Worm (Caenorhabditis elegans) whole organism, young adult: ENCODE results near the gene pho-9.

Experiments
- D2030.7 ChIP-seq: fragments of 200-800 bp; sonication (Bioruptor generic); IDR thresholded peaks from 2 replicates; pipeline ENCODE4 v1.3.6; 2022; ENCODE audit warnings: missing genetic modification reagents, missing genetic modification characterization, missing compliant biosample characterization
- F37B4.10 ChIP-seq: fragments of 200-800 bp; sonication (Bioruptor generic); IDR thresholded peaks from 2 replicates; pipeline ENCODE4 v1.3.6; 2022; ENCODE audit warnings: missing genetic modification characterization, missing compliant biosample characterization
- Y56A3A.18 ChIP-seq: fragments of 200-800 bp; sonication (Bioruptor generic); IDR thresholded peaks from 2 replicates; pipeline ENCODE4 v1.3.6; 2022; ENCODE audit warnings: missing genetic modification reagents, missing genetic modification characterization, missing compliant biosample characterization
- ama-1 ChIP-seq, 3 experiments: fragments of 150-350 bp in 1 of 3; sonication (generic microtip) in 2 of 3; optimal IDR thresholded peaks; 2 replicates each; lab custom pipeline; 2014 to 2018; ENCODE audit warnings: missing biosample characterization in 2 of 3, missing genetic modification characterization in 2 of 3, missing genetic modification reagents in 2 of 3
- ceh-27 ChIP-seq: fragments of 200-800 bp; sonication (Bioruptor generic); optimal IDR thresholded peaks from 2 replicates; lab custom pipeline; 2018; ENCODE audit warnings: mild to moderate bottlenecking, missing genetic modification characterization, moderate library complexity, missing compliant biosample characterization
- dpff-1 ChIP-seq: sonication (generic microtip); optimal IDR thresholded peaks from 2 replicates; lab custom pipeline; 2017; ENCODE audit warnings: mild to moderate bottlenecking, missing genetic modification characterization, missing compliant biosample characterization
- lin-35 ChIP-seq, 3 experiments: fragments of 150-350 bp in 2 of 3; sonication (generic microtip) in 1 of 3; optimal IDR thresholded peaks; 2 replicates each; lab custom pipeline; 2014 to 2018; ENCODE audit warnings: missing biosample characterization in 3 of 3, missing genetic modification characterization in 3 of 3, missing genetic modification reagents in 3 of 3
- pha-4 ChIP-seq: fragments of 150-350 bp; sonication (generic microtip); optimal IDR thresholded peaks from 2 replicates; lab custom pipeline; 2014; ENCODE audit warnings: missing biosample characterization, missing genetic modification reagents, missing genetic modification characterization
- ztf-28 ChIP-seq: fragments of 200-800 bp; sonication (Bioruptor generic); IDR thresholded peaks from 2 replicates; pipeline ENCODE4 v1.3.6; 2022; ENCODE audit warnings: missing genetic modification reagents, missing genetic modification characterization, missing compliant biosample characterization

- TF ChIP-seq F37B4.10 (GFP tag; lab: Robert Waterston, UW) (no peak), D2030.7 (GFP tag; lab: Robert Waterston, UW) (no peak), ama-1 (optimal IDR thresholded peaks at IDR 0.05; lab: Kevin White, UChicago) (no peak), ama-1 (GFP tag; optimal IDR thresholded peaks at IDR 0.05; lab: Kevin White, UChicago) (no peak), lin-35 (GFP tag; optimal IDR thresholded peaks at IDR 0.05; lab: Kevin White, UChicago) (peak in 1 of 3 experiments; percentile 3), dpff-1 (tag; lab: Kevin White, UChicago) (no peak), Y56A3A.18 (GFP tag; lab: Robert Waterston, UW) (no peak), ztf-28 (no peak), ceh-27 (no peak), pha-4 (tag; lab: Kevin White, UChicago) (no peak)
These were observed 20.2 kb upstream of the pho-9 start, which contains the start of gene Y71H2AM.6 for ce11 chrIII:2780793-2781192.
